Fruit fly (Drosophila melanogaster): Measurements from ENCODE around the gene promL.

promL gene

dm6 chr3L:3121769-3122432 is 5.6 kb downstream of the promL start (continued):
- TF ChIP-seq ewg (GFP tag; optimal IDR thresholded peaks at IDR 0.05) (no peak), CG10543 (GFP tag; optimal IDR thresholded peaks at IDR 0.05) (no peak), HLH4C (GFP tag; IDR thresholded peaks at IDR 0.05; ENCODE audit: partially characterized antibody) (peak; percentile 24; the same call in 1 of the 3 replicates), otp (GFP tag; IDR thresholded peaks at IDR 0.05) (no peak), CG4707 (GFP tag; optimal IDR thresholded peaks at IDR 0.05) (no peak), CG4328 (GFP tag; optimal IDR thresholded peaks at IDR 0.05) (no peak), CG12299 (tag; optimal IDR thresholded peaks at IDR 0.05) (no peak), row (GFP tag; IDR thresholded peaks at IDR 0.05) (no peak), chm (GFP tag; IDR thresholded peaks at IDR 0.05) (no peak), gsb (GFP tag; IDR thresholded peaks at IDR 0.05) (no peak), CG4404 (GFP tag; IDR thresholded peaks at IDR 0.05) (no peak), Myb (GFP tag; optimal IDR thresholded peaks at IDR 0.05) (no peak), sob (GFP tag; IDR thresholded peaks at IDR 0.05) (no peak), CG15514 (GFP tag; optimal IDR thresholded peaks at IDR 0.05) (no peak), tna (GFP tag; IDR thresholded peaks at IDR 0.05; ENCODE audit: partially characterized antibody) (0 out of 2 replicates have a peak, but pooled peaks have one; percentile 63), scrt (GFP tag; optimal IDR thresholded peaks at IDR 0.05) (no peak), CG18011 (GFP tag; optimal IDR thresholded peaks at IDR 0.05) (no peak), CG16813 (GFP tag; IDR thresholded peaks at IDR 0.05; ENCODE audit: partially characterized antibody) (peak; percentile 50; the same call in 2 of the 3 replicates), fu2 (GFP tag; optimal IDR thresholded peaks at IDR 0.05) (no peak), fd3F (GFP tag; optimal IDR thresholded peaks at IDR 0.05) (no peak), sd (tag; optimal IDR thresholded peaks at IDR 0.05) (no peak), CG1233 (GFP tag; optimal IDR thresholded peaks at IDR 0.05) (no peak), YL-1 (GFP tag; optimal IDR thresholded peaks at IDR 0.05) (no peak), CG4854 (GFP tag; optimal IDR thresholded peaks at IDR 0.05) (no peak), CG15073 (GFP tag; optimal IDR thresholded peaks at IDR 0.05) (no peak), corto (GFP tag; optimal IDR thresholded peaks at IDR 0.05) (no peak), CG32772 (GFP tag; IDR thresholded peaks at IDR 0.05) (no peak), CG3995 (GFP tag; optimal IDR thresholded peaks at IDR 0.05) (no peak), crc (GFP tag; optimal IDR thresholded peaks at IDR 0.05) (no peak), mld (GFP tag; IDR thresholded peaks at IDR 0.05; ENCODE audit: partially characterized antibody) (no peak), inv (GFP tag; IDR thresholded peaks at IDR 0.05; ENCODE audit: partially characterized antibody) (peak; percentile 10; the same call in 1 of the 2 replicates), CrebB (tag; optimal IDR thresholded peaks at IDR 0.05) (no peak), Dbx (GFP tag; IDR thresholded peaks at IDR 0.05) (no peak), Six4 (GFP tag; optimal IDR thresholded peaks at IDR 0.05) (no peak), CG12391 (tag; optimal IDR thresholded peaks at IDR 0.05) (no peak), CG2199 (GFP tag; IDR thresholded peaks at IDR 0.05) (no peak), CG12071 (GFP tag; optimal IDR thresholded peaks at IDR 0.05) (no peak)

- TF ChIP-seq CoRest (tag; optimal IDR thresholded peaks at IDR 0.05) (no peak), lov (optimal IDR thresholded peaks at IDR 0.05) (no peak), lov (GFP tag; IDR thresholded peaks at IDR 0.05) (no peak), Nf-YA (GFP tag; IDR thresholded peaks at IDR 0.05) (no peak), CG32772 (GFP tag; IDR thresholded peaks at IDR 0.05) (no peak), h (optimal IDR thresholded peaks at IDR 0.05) (no peak), lola (GFP tag; optimal IDR thresholded peaks at IDR 0.05) (no peak), CG1602 (GFP tag; optimal IDR thresholded peaks at IDR 0.05) (no peak), MESR4 (GFP tag; optimal IDR thresholded peaks at IDR 0.05) (no peak), CG16815 (GFP tag; optimal IDR thresholded peaks at IDR 0.05) (no peak), row (GFP tag; IDR thresholded peaks at IDR 0.05) (no peak), CG10979 (tag; optimal IDR thresholded peaks at IDR 0.05) (no peak), CG6175 (GFP tag; IDR thresholded peaks at IDR 0.05) (no peak), cad (GFP tag; optimal IDR thresholded peaks at IDR 0.05) (no peak), CG18476 (GFP tag; optimal IDR thresholded peaks at IDR 0.05) (no peak)
Observed at dm6 chr3L:3114367-3114766, 13.2 kb downstream of the promL start, which contains the start of gene CG45067. CG45067 (minus strand) TSS chr3L:3114467.
